Fruit fly (Drosophila melanogaster) whole organism, prepupa: ENCODE data around the gene CG7573.
A peak's percentile ranks its signal among the peaks of the same experiment; 100 is the strongest.

Experiments used
- Blimp-1 ChIP-seq: fragments of 200-800 bp; sonication (Bioruptor generic); optimal IDR thresholded peaks from 3 replicates; lab custom pipeline; 2017; ENCODE audit warnings: missing biosample characterization, missing genetic modification characterization, mild to moderate bottlenecking, moderate library complexity, missing genetic modification reagents
- CG10631 ChIP-seq: fragments of 200-800 bp; sonication (Bioruptor generic); optimal IDR thresholded peaks from 2 replicates; lab custom pipeline; 2016; ENCODE audit warnings: missing biosample characterization, missing genetic modification characterization
- CG11294 ChIP-seq: fragments of 200-800 bp; sonication (Bioruptor generic); IDR thresholded peaks from 2 replicates; pipeline ENCODE4 v1.3.6; 2022; ENCODE audit warnings: missing biosample characterization, missing genetic modification characterization
- CG11902 ChIP-seq: fragments of 200-800 bp; sonication (Bioruptor generic); optimal IDR thresholded peaks from 3 replicates; lab custom pipeline; 2016; ENCODE audit warnings: missing biosample characterization, missing genetic modification characterization
- CG15336 ChIP-seq: fragments of 200-800 bp; sonication (Bioruptor generic); IDR thresholded peaks from 2 replicates; pipeline ENCODE4 v1.3.6; 2022; ENCODE audit warnings: missing biosample characterization, missing genetic modification characterization
- CG1621 ChIP-seq: fragments of 200-800 bp; sonication (Bioruptor generic); optimal IDR thresholded peaks from 3 replicates; lab custom pipeline; 2018; ENCODE audit warnings: missing biosample characterization, mild to moderate bottlenecking, missing genetic modification characterization
- CG16779 ChIP-seq: fragments of 200-800 bp; sonication (Bioruptor generic); optimal IDR thresholded peaks from 3 replicates; lab custom pipeline; 2017; ENCODE audit warnings: missing biosample characterization, mild to moderate bottlenecking, missing genetic modification characterization
- CG3032 ChIP-seq: fragments of 200-800 bp; optimal IDR thresholded peaks from 2 replicates; lab custom pipeline; 2019; ENCODE audit warnings: missing biosample characterization, mild to moderate bottlenecking, missing genetic modification characterization, moderate library complexity
- CG31627 ChIP-seq: fragments of 200-800 bp; sonication (Bioruptor generic); optimal IDR thresholded peaks from 3 replicates; lab custom pipeline; 2016; ENCODE audit warnings: missing biosample characterization, missing genetic modification characterization
- CG34406 ChIP-seq: fragments of 200-800 bp; sonication (Bioruptor generic); optimal IDR thresholded peaks from 3 replicates; lab custom pipeline; 2016; ENCODE audit warnings: missing biosample characterization, missing genetic modification characterization
- CG3919 ChIP-seq: fragments of 200-800 bp; sonication (Bioruptor generic); optimal IDR thresholded peaks from 3 replicates; lab custom pipeline; 2016; ENCODE audit warnings: missing biosample characterization, missing genetic modification characterization
- CG4318 ChIP-seq: fragments of 200-800 bp; sonication (Bioruptor generic); optimal IDR thresholded peaks from 3 replicates; lab custom pipeline; 2017; ENCODE audit warnings: missing biosample characterization, mild to moderate bottlenecking, missing genetic modification characterization
- CG6163 ChIP-seq: fragments of 200-800 bp; sonication (Bioruptor generic); IDR thresholded peaks from 3 replicates; pipeline ENCODE4 v1.3.6; 2022; ENCODE audit warnings: missing biosample characterization, missing genetic modification characterization
- CG6276 ChIP-seq: fragments of 200-800 bp; sonication (Bioruptor generic); optimal IDR thresholded peaks from 2 replicates; lab custom pipeline; 2017; ENCODE audit warnings: missing biosample characterization, mild to moderate bottlenecking, missing genetic modification characterization
- CG6808 ChIP-seq: fragments of 200-800 bp; sonication (Bioruptor generic); optimal IDR thresholded peaks from 3 replicates; lab custom pipeline; 2017; ENCODE audit warnings: missing biosample characterization, missing genetic modification characterization, mild to moderate bottlenecking, moderate library complexity, missing genetic modification reagents
- CG6854 ChIP-seq: fragments of 200-800 bp; sonication (Bioruptor generic); optimal IDR thresholded peaks from 2 replicates; lab custom pipeline; 2017; ENCODE audit warnings: missing biosample characterization, mild to moderate bottlenecking, missing genetic modification characterization
- CG7368 ChIP-seq: fragments of 200-800 bp; sonication (Bioruptor generic); optimal IDR thresholded peaks from 3 replicates; lab custom pipeline; 2016; ENCODE audit warnings: missing biosample characterization, missing genetic modification characterization
- CG8119 ChIP-seq: fragments of 200-800 bp; sonication (Bioruptor generic); IDR thresholded peaks from 3 replicates; pipeline ENCODE4 v1.3.6; 2022; ENCODE audit warnings: missing biosample characterization, missing genetic modification characterization
- CG8319 ChIP-seq: fragments of 200-800 bp; sonication (Bioruptor generic); optimal IDR thresholded peaks from 3 replicates; lab custom pipeline; 2016; ENCODE audit warnings: missing biosample characterization, missing genetic modification characterization
- CG8632 ChIP-seq: fragments of 200-800 bp; sonication (Bioruptor generic); optimal IDR thresholded peaks from 3 replicates; lab custom pipeline; 2016; ENCODE audit warnings: missing biosample characterization, missing genetic modification characterization
- CG9139 ChIP-seq: fragments of 200-800 bp; sonication (Bioruptor generic); optimal IDR thresholded peaks from 3 replicates; lab custom pipeline; 2017; ENCODE audit warnings: missing biosample characterization, mild to moderate bottlenecking, missing genetic modification characterization
- Eip78C ChIP-seq: fragments of 200-800 bp; sonication (Bioruptor generic); peaks from one replicate; lab custom pipeline; 2016; ENCODE audit warnings: missing biosample characterization, missing genetic modification characterization
- Eip93F ChIP-seq: fragments of 200-800 bp; sonication (Bioruptor generic); optimal IDR thresholded peaks from 2 replicates; lab custom pipeline; 2016; ENCODE audit warnings: missing biosample characterization, mild to moderate bottlenecking, missing genetic modification characterization
- Ets21C ChIP-seq: fragments of 200-800 bp; sonication (Bioruptor generic); optimal IDR thresholded peaks from 3 replicates; lab custom pipeline; 2016; ENCODE audit warnings: missing biosample characterization, missing genetic modification characterization
- Ets96B ChIP-seq: fragments of 200-800 bp; optimal IDR thresholded peaks from 2 replicates; lab custom pipeline; 2019; ENCODE audit warnings: missing biosample characterization, mild to moderate bottlenecking, missing genetic modification characterization, moderate library complexity
- Hr39 ChIP-seq: fragments of 200-800 bp; sonication (Bioruptor generic); optimal IDR thresholded peaks from 2 replicates; lab custom pipeline; 2016; ENCODE audit warnings: missing biosample characterization, missing genetic modification characterization
- Hr4 ChIP-seq: fragments of 200-800 bp; sonication (Bioruptor generic); optimal IDR thresholded peaks from 3 replicates; lab custom pipeline; 2016; ENCODE audit warnings: missing biosample characterization, missing genetic modification characterization
- Lpt ChIP-seq: fragments of 200-800 bp; sonication (Bioruptor generic); optimal IDR thresholded peaks from 3 replicates; lab custom pipeline; 2016; ENCODE audit warnings: missing biosample characterization, missing genetic modification characterization
- Met ChIP-seq: fragments of 200-800 bp; sonication (Bioruptor generic); optimal IDR thresholded peaks from 3 replicates; lab custom pipeline; 2016; ENCODE audit warnings: missing biosample characterization, missing genetic modification characterization
- OdsH ChIP-seq: fragments of 200-800 bp; sonication (Bioruptor generic); optimal IDR thresholded peaks from 3 replicates; lab custom pipeline; 2016; ENCODE audit warnings: missing biosample characterization, missing genetic modification characterization
- Sox102F ChIP-seq: fragments of 200-800 bp; sonication (Bioruptor generic); optimal IDR thresholded peaks from 2 replicates; lab custom pipeline; 2016; ENCODE audit warnings: missing biosample characterization, mild to moderate bottlenecking, missing genetic modification characterization
- Sox14 ChIP-seq: fragments of 200-800 bp; sonication (Bioruptor generic); optimal IDR thresholded peaks from 3 replicates; lab custom pipeline; 2016; ENCODE audit warnings: missing biosample characterization, missing genetic modification characterization
- Sox15 ChIP-seq: fragments of 200-800 bp; sonication (Bioruptor generic); optimal IDR thresholded peaks from 3 replicates; lab custom pipeline; 2016; ENCODE audit warnings: missing biosample characterization, missing genetic modification characterization
- acj6 ChIP-seq: fragments of 200-800 bp; sonication (Bioruptor generic); optimal IDR thresholded peaks from 3 replicates; lab custom pipeline; 2016; ENCODE audit warnings: missing biosample characterization, missing genetic modification characterization
- cyc ChIP-seq: fragments of 200-800 bp; sonication (Bioruptor generic); optimal IDR thresholded peaks from 3 replicates; lab custom pipeline; 2016; ENCODE audit warnings: missing biosample characterization, missing genetic modification characterization
- dac ChIP-seq: fragments of 200-800 bp; sonication (Bioruptor generic); optimal IDR thresholded peaks from 2 replicates; lab custom pipeline; 2017; ENCODE audit warnings: missing biosample characterization, mild to moderate bottlenecking, missing genetic modification characterization
- dsx ChIP-seq: fragments of 200-800 bp; optimal IDR thresholded peaks from 3 replicates; lab custom pipeline; 2019; ENCODE audit warnings: missing biosample characterization, mild to moderate bottlenecking, missing genetic modification characterization, moderate library complexity; ENCODE audit not compliant: poor library complexity, severe bottlenecking
- esn ChIP-seq: fragments of 200-800 bp; sonication (Bioruptor generic); optimal IDR thresholded peaks from 2 replicates; lab custom pipeline; 2016; ENCODE audit warnings: missing biosample characterization, mild to moderate bottlenecking, missing genetic modification characterization, moderate library complexity
- fd59A ChIP-seq: fragments of 200-800 bp; sonication (Bioruptor generic); optimal IDR thresholded peaks from 2 replicates; lab custom pipeline; 2017; ENCODE audit warnings: missing biosample characterization, mild to moderate bottlenecking, missing genetic modification characterization, missing genetic modification reagents
- lz ChIP-seq: fragments of 200-800 bp; sonication (Bioruptor generic); optimal IDR thresholded peaks from 3 replicates; lab custom pipeline; 2016; ENCODE audit warnings: missing biosample characterization, missing genetic modification characterization
- net ChIP-seq: fragments of 200-800 bp; sonication (Bioruptor generic); optimal IDR thresholded peaks from 3 replicates; lab custom pipeline; 2016; ENCODE audit warnings: missing biosample characterization, missing genetic modification characterization
- pdm3 ChIP-seq: fragments of 200-800 bp; sonication (Bioruptor generic); optimal IDR thresholded peaks from 3 replicates; lab custom pipeline; 2016; ENCODE audit warnings: missing biosample characterization, missing genetic modification characterization
- salr ChIP-seq, 2 experiments: fragments of 200-800 bp; sonication (Bioruptor generic); optimal IDR thresholded peaks; 3 replicates each; lab custom pipeline; 2016 to 2018; ENCODE audit warnings: missing biosample characterization in 2 of 2, missing genetic modification characterization in 2 of 2, mild to moderate bottlenecking in 1 of 2
- svp ChIP-seq: fragments of 200-800 bp; sonication (Bioruptor generic); peaks from one replicate; lab custom pipeline; 2016; ENCODE audit warnings: missing biosample characterization, missing genetic modification characterization
- topi ChIP-seq: fragments of 200-800 bp; sonication (Bioruptor generic); optimal IDR thresholded peaks from 3 replicates; lab custom pipeline; 2016; ENCODE audit warnings: missing biosample characterization, missing genetic modification characterization
- vri ChIP-seq: fragments of 200-800 bp; sonication (Bioruptor generic); optimal IDR thresholded peaks from 3 replicates; lab custom pipeline; 2016; ENCODE audit warnings: missing biosample characterization, mild to moderate bottlenecking, missing genetic modification characterization

The CG7573 gene

dm6 chr3L:11324549-11325015 lies 13.0 kb downstream of the CG7573 start (continued):
- TF ChIP-seq CG3032 (tag; lab: Kevin White, UChicago) (peak; percentile 68), Hr39 (GFP tag; lab: Kevin White, UChicago) (no peak), net (GFP tag; lab: Kevin White, UChicago) (peak; percentile 72), CG10631 (GFP tag; lab: Kevin White, UChicago) (peak; percentile 35), CG11294 (GFP tag; lab: Robert Waterston, UW) (no peak), Eip93F (GFP tag; lab: Kevin White, UChicago) (no peak), CG9139 (GFP tag; lab: Kevin White, UChicago) (peak; percentile 96), CG8319 (peak; percentile 47), OdsH (GFP tag; lab: Kevin White, UChicago) (peak; percentile 52), CG4318 (GFP tag; lab: Kevin White, UChicago) (no peak), cyc (peak; percentile 29), CG6808 (GFP tag; lab: Kevin White, UChicago) (peak; percentile 93), topi (GFP tag; lab: Kevin White, UChicago) (peak; percentile 34), CG31627 (no peak), vri (GFP tag; lab: Kevin White, UChicago) (peak; percentile 71), Ets21C (GFP tag; lab: Kevin White, UChicago) (no peak), Ets96B (tag; lab: Kevin White, UChicago) (peak; percentile 67), CG34406 (GFP tag; lab: Kevin White, UChicago) (peak; percentile 61), dac (GFP tag; lab: Kevin White, UChicago) (peak; percentile 17), Sox14 (GFP tag; lab: Kevin White, UChicago) (no peak), CG6854 (GFP tag; lab: Kevin White, UChicago) (peak; percentile 89), fd59A (peak; percentile 39), salr (GFP tag; optimal IDR thresholded peaks at IDR 0.05; lab: Kevin White, UChicago) (peak; percentile 18 to 57), CG11902 (GFP tag; lab: Kevin White, UChicago) (no peak), Sox15 (GFP tag; lab: Kevin White, UChicago) (no peak), pdm3 (GFP tag; lab: Kevin White, UChicago) (peak; percentile 44), svp (GFP tag; lab: Kevin White, UChicago) (peak; percentile 85), CG6163 (GFP tag; lab: Robert Waterston, UW) (peak; percentile 89; the same call in 2 of the 3 replicates), Sox102F (GFP tag; lab: Kevin White, UChicago) (peak; percentile 67), CG8119 (GFP tag; lab: Robert Waterston, UW) (peak; percentile 89), Met (GFP tag; lab: Kevin White, UChicago) (peak; percentile 46), dsx (GFP tag; lab: Kevin White, UChicago) (peak; percentile 94), Blimp-1 (GFP tag; lab: Kevin White, UChicago) (peak; percentile 16), esn (GFP tag; lab: Kevin White, UChicago) (peak; percentile 5)

- TF ChIP-seq topi (GFP tag; lab: Kevin White, UChicago) (peak; percentile 94), CG8632 (peak; percentile 86), CG16779 (tag; lab: Kevin White, UChicago) (peak; percentile 79), CG3032 (tag; lab: Kevin White, UChicago) (peak; percentile 89), CG11902 (GFP tag; lab: Kevin White, UChicago) (peak; percentile 88), CG15336 (GFP tag; lab: Robert Waterston, UW) (peak; percentile 97), CG6276 (peak; percentile 94), Blimp-1 (GFP tag; lab: Kevin White, UChicago) (peak; percentile 61), Sox15 (GFP tag; lab: Kevin White, UChicago) (peak; percentile 87), Sox102F (GFP tag; lab: Kevin White, UChicago) (peak; percentile 95), CG8319 (peak; percentile 92), Hr4 (GFP tag; lab: Kevin White, UChicago) (peak; percentile 98), acj6 (GFP tag; lab: Kevin White, UChicago) (peak; percentile 94), Eip78C (GFP tag; lab: Kevin White, UChicago) (peak; percentile 98), dac (GFP tag; lab: Kevin White, UChicago) (peak; percentile 85), CG9139 (GFP tag; lab: Kevin White, UChicago) (peak; percentile 86), CG31627 (peak; percentile 97), Lpt (peak; percentile 96), Met (GFP tag; lab: Kevin White, UChicago) (peak; percentile 96), Ets96B (tag; lab: Kevin White, UChicago) (peak; percentile 90), CG7368 (peak; percentile 89), OdsH (GFP tag; lab: Kevin White, UChicago) (peak; percentile 94), CG3919 (GFP tag; lab: Kevin White, UChicago) (peak; percentile 96), lz (peak; percentile 91), Hr39 (GFP tag; lab: Kevin White, UChicago) (peak; percentile 96), CG1621 (tag; lab: Kevin White, UChicago) (peak; percentile 81), CG34406 (GFP tag; lab: Kevin White, UChicago) (peak; percentile 91)
Observed at dm6 chr3L:11325671-11326306, 14.2 kb downstream of the CG7573 start.
